Fruit fly (Drosophila melanogaster): ENCODE data around the gene Polr3G.

dm6 chr3L:17391132-17391531 lies 35.8 kb downstream of the Polr3G start:
- TF ChIP-seq psq (optimal IDR thresholded peaks at IDR 0.05): no peak
- no peak for TF ChIP-seq usp (GFP tag; optimal IDR thresholded peaks at IDR 0.05)
- no peak for TF ChIP-seq pan (optimal IDR thresholded peaks at IDR 0.05)
- TF ChIP-seq Dll (optimal IDR thresholded peaks at IDR 0.05): no peak
- no peak for TF ChIP-seq EcR (GFP tag; optimal IDR thresholded peaks at IDR 0.05)
